Fruit fly (Drosophila melanogaster) whole organism, prepupa: ENCODE data around the gene milt.

Experiments
- Blimp-1 ChIP-seq: fragments of 200-800 bp; sonication (Bioruptor generic); optimal IDR thresholded peaks from 3 replicates; lab custom pipeline; 2017; ENCODE audit warnings: missing biosample characterization, missing genetic modification characterization, mild to moderate bottlenecking, moderate library complexity, missing genetic modification reagents
- CG10631 ChIP-seq: fragments of 200-800 bp; sonication (Bioruptor generic); optimal IDR thresholded peaks from 2 replicates; lab custom pipeline; 2016; ENCODE audit warnings: missing biosample characterization, missing genetic modification characterization
- CG11762 ChIP-seq: fragments of 200-800 bp; sonication (Bioruptor generic); optimal IDR thresholded peaks from 3 replicates; lab custom pipeline; 2016; ENCODE audit warnings: missing biosample characterization, missing genetic modification characterization; ENCODE audit not compliant: insufficient read depth
- CG11902 ChIP-seq: fragments of 200-800 bp; sonication (Bioruptor generic); optimal IDR thresholded peaks from 3 replicates; lab custom pipeline; 2016; ENCODE audit warnings: missing biosample characterization, missing genetic modification characterization
- CG15336 ChIP-seq: fragments of 200-800 bp; sonication (Bioruptor generic); IDR thresholded peaks from 2 replicates; pipeline ENCODE4 v1.3.6; 2022; ENCODE audit warnings: missing biosample characterization, missing genetic modification characterization
- CG1621 ChIP-seq: fragments of 200-800 bp; sonication (Bioruptor generic); optimal IDR thresholded peaks from 3 replicates; lab custom pipeline; 2018; ENCODE audit warnings: missing biosample characterization, mild to moderate bottlenecking, missing genetic modification characterization
- CG3032 ChIP-seq: fragments of 200-800 bp; optimal IDR thresholded peaks from 2 replicates; lab custom pipeline; 2019; ENCODE audit warnings: missing biosample characterization, mild to moderate bottlenecking, missing genetic modification characterization, moderate library complexity
- CG31627 ChIP-seq: fragments of 200-800 bp; sonication (Bioruptor generic); optimal IDR thresholded peaks from 3 replicates; lab custom pipeline; 2016; ENCODE audit warnings: missing biosample characterization, missing genetic modification characterization
- CG32006 ChIP-seq: fragments of 200-800 bp; sonication (Bioruptor generic); optimal IDR thresholded peaks from 3 replicates; lab custom pipeline; 2017; ENCODE audit warnings: missing biosample characterization, mild to moderate bottlenecking, missing genetic modification characterization
- CG34406 ChIP-seq: fragments of 200-800 bp; sonication (Bioruptor generic); optimal IDR thresholded peaks from 3 replicates; lab custom pipeline; 2016; ENCODE audit warnings: missing biosample characterization, missing genetic modification characterization
- CG4318 ChIP-seq: fragments of 200-800 bp; sonication (Bioruptor generic); optimal IDR thresholded peaks from 3 replicates; lab custom pipeline; 2017; ENCODE audit warnings: missing biosample characterization, mild to moderate bottlenecking, missing genetic modification characterization
- CG6163 ChIP-seq: fragments of 200-800 bp; sonication (Bioruptor generic); IDR thresholded peaks from 3 replicates; pipeline ENCODE4 v1.3.6; 2022; ENCODE audit warnings: missing biosample characterization, missing genetic modification characterization
- CG6276 ChIP-seq: fragments of 200-800 bp; sonication (Bioruptor generic); optimal IDR thresholded peaks from 2 replicates; lab custom pipeline; 2017; ENCODE audit warnings: missing biosample characterization, mild to moderate bottlenecking, missing genetic modification characterization
- CG6792 ChIP-seq: fragments of 200-800 bp; sonication (Bioruptor generic); optimal IDR thresholded peaks from 3 replicates; lab custom pipeline; 2016; ENCODE audit warnings: missing biosample characterization, missing genetic modification characterization
- CG6808 ChIP-seq: fragments of 200-800 bp; sonication (Bioruptor generic); optimal IDR thresholded peaks from 3 replicates; lab custom pipeline; 2017; ENCODE audit warnings: missing biosample characterization, missing genetic modification characterization, mild to moderate bottlenecking, moderate library complexity, missing genetic modification reagents
- CG6854 ChIP-seq: fragments of 200-800 bp; sonication (Bioruptor generic); optimal IDR thresholded peaks from 2 replicates; lab custom pipeline; 2017; ENCODE audit warnings: missing biosample characterization, mild to moderate bottlenecking, missing genetic modification characterization
- CG7368 ChIP-seq: fragments of 200-800 bp; sonication (Bioruptor generic); optimal IDR thresholded peaks from 3 replicates; lab custom pipeline; 2016; ENCODE audit warnings: missing biosample characterization, missing genetic modification characterization
- CG8119 ChIP-seq: fragments of 200-800 bp; sonication (Bioruptor generic); IDR thresholded peaks from 3 replicates; pipeline ENCODE4 v1.3.6; 2022; ENCODE audit warnings: missing biosample characterization, missing genetic modification characterization
- CG8319 ChIP-seq: fragments of 200-800 bp; sonication (Bioruptor generic); optimal IDR thresholded peaks from 3 replicates; lab custom pipeline; 2016; ENCODE audit warnings: missing biosample characterization, missing genetic modification characterization
- CG8632 ChIP-seq: fragments of 200-800 bp; sonication (Bioruptor generic); optimal IDR thresholded peaks from 3 replicates; lab custom pipeline; 2016; ENCODE audit warnings: missing biosample characterization, missing genetic modification characterization
- CG9139 ChIP-seq: fragments of 200-800 bp; sonication (Bioruptor generic); optimal IDR thresholded peaks from 3 replicates; lab custom pipeline; 2017; ENCODE audit warnings: missing biosample characterization, mild to moderate bottlenecking, missing genetic modification characterization
- Eip75B ChIP-seq: fragments of 200-800 bp; sonication (Bioruptor generic); optimal IDR thresholded peaks from 3 replicates; lab custom pipeline; 2016; ENCODE audit warnings: missing biosample characterization, missing genetic modification characterization
- Eip78C ChIP-seq: fragments of 200-800 bp; sonication (Bioruptor generic); peaks from one replicate; lab custom pipeline; 2016; ENCODE audit warnings: missing biosample characterization, missing genetic modification characterization
- Eip93F ChIP-seq: fragments of 200-800 bp; sonication (Bioruptor generic); optimal IDR thresholded peaks from 2 replicates; lab custom pipeline; 2016; ENCODE audit warnings: missing biosample characterization, mild to moderate bottlenecking, missing genetic modification characterization
- Ets96B ChIP-seq: fragments of 200-800 bp; optimal IDR thresholded peaks from 2 replicates; lab custom pipeline; 2019; ENCODE audit warnings: missing biosample characterization, mild to moderate bottlenecking, missing genetic modification characterization, moderate library complexity
- Hr38 ChIP-seq: sonication (Bioruptor generic); optimal IDR thresholded peaks from 2 replicates; lab custom pipeline; 2016; ENCODE audit warnings: missing biosample characterization, missing genetic modification characterization
- Lpt ChIP-seq: fragments of 200-800 bp; sonication (Bioruptor generic); optimal IDR thresholded peaks from 3 replicates; lab custom pipeline; 2016; ENCODE audit warnings: missing biosample characterization, missing genetic modification characterization
- OdsH ChIP-seq: fragments of 200-800 bp; sonication (Bioruptor generic); optimal IDR thresholded peaks from 3 replicates; lab custom pipeline; 2016; ENCODE audit warnings: missing biosample characterization, missing genetic modification characterization
- Smox ChIP-seq: fragments of 200-800 bp; sonication (Bioruptor generic); optimal IDR thresholded peaks from 3 replicates; lab custom pipeline; 2016; ENCODE audit warnings: missing biosample characterization, missing genetic modification characterization
- Sox102F ChIP-seq: fragments of 200-800 bp; sonication (Bioruptor generic); optimal IDR thresholded peaks from 2 replicates; lab custom pipeline; 2016; ENCODE audit warnings: missing biosample characterization, mild to moderate bottlenecking, missing genetic modification characterization
- Sox14 ChIP-seq: fragments of 200-800 bp; sonication (Bioruptor generic); optimal IDR thresholded peaks from 3 replicates; lab custom pipeline; 2016; ENCODE audit warnings: missing biosample characterization, missing genetic modification characterization
- Sox15 ChIP-seq: fragments of 200-800 bp; sonication (Bioruptor generic); optimal IDR thresholded peaks from 3 replicates; lab custom pipeline; 2016; ENCODE audit warnings: missing biosample characterization, missing genetic modification characterization
- achi ChIP-seq: fragments of 200-800 bp; sonication (Bioruptor generic); optimal IDR thresholded peaks from 3 replicates; lab custom pipeline; 2016; ENCODE audit warnings: missing biosample characterization, missing genetic modification characterization
- acj6 ChIP-seq: fragments of 200-800 bp; sonication (Bioruptor generic); optimal IDR thresholded peaks from 3 replicates; lab custom pipeline; 2016; ENCODE audit warnings: missing biosample characterization, missing genetic modification characterization
- cyc ChIP-seq: fragments of 200-800 bp; sonication (Bioruptor generic); optimal IDR thresholded peaks from 3 replicates; lab custom pipeline; 2016; ENCODE audit warnings: missing biosample characterization, missing genetic modification characterization
- dac ChIP-seq: fragments of 200-800 bp; sonication (Bioruptor generic); optimal IDR thresholded peaks from 2 replicates; lab custom pipeline; 2017; ENCODE audit warnings: missing biosample characterization, mild to moderate bottlenecking, missing genetic modification characterization
- eg ChIP-seq: fragments of 200-800 bp; sonication (Bioruptor generic); IDR thresholded peaks from 3 replicates; pipeline ENCODE4 v1.3.6; 2022; ENCODE audit warnings: missing biosample characterization, missing genetic modification characterization
- fd59A ChIP-seq: fragments of 200-800 bp; sonication (Bioruptor generic); optimal IDR thresholded peaks from 2 replicates; lab custom pipeline; 2017; ENCODE audit warnings: missing biosample characterization, mild to moderate bottlenecking, missing genetic modification characterization, missing genetic modification reagents
- fkh ChIP-seq: fragments of 200-800 bp; sonication (Bioruptor generic); optimal IDR thresholded peaks from 3 replicates; lab custom pipeline; 2017; ENCODE audit warnings: missing biosample characterization, mild to moderate bottlenecking, missing genetic modification characterization, moderate library complexity
- lz ChIP-seq: fragments of 200-800 bp; sonication (Bioruptor generic); optimal IDR thresholded peaks from 3 replicates; lab custom pipeline; 2016; ENCODE audit warnings: missing biosample characterization, missing genetic modification characterization
- net ChIP-seq: fragments of 200-800 bp; sonication (Bioruptor generic); optimal IDR thresholded peaks from 3 replicates; lab custom pipeline; 2016; ENCODE audit warnings: missing biosample characterization, missing genetic modification characterization
- pdm3 ChIP-seq: fragments of 200-800 bp; sonication (Bioruptor generic); optimal IDR thresholded peaks from 3 replicates; lab custom pipeline; 2016; ENCODE audit warnings: missing biosample characterization, missing genetic modification characterization
- salr ChIP-seq, 2 experiments: fragments of 200-800 bp; sonication (Bioruptor generic); optimal IDR thresholded peaks; 3 replicates each; lab custom pipeline; 2016 to 2018; ENCODE audit warnings: missing biosample characterization in 2 of 2, missing genetic modification characterization in 2 of 2, mild to moderate bottlenecking in 1 of 2
- spab ChIP-seq: fragments of 200-800 bp; sonication (Bioruptor generic); optimal IDR thresholded peaks from 2 replicates; lab custom pipeline; 2017; ENCODE audit warnings: missing biosample characterization, mild to moderate bottlenecking, missing genetic modification characterization, missing genetic modification reagents
- ss ChIP-seq, 2 experiments: fragments of 200-800 bp; sonication (Bioruptor generic); optimal IDR thresholded peaks; 2 replicates in 1 of 2; 3 replicates in 1 of 2; lab custom pipeline; 2017 to 2018; ENCODE audit warnings: mild to moderate bottlenecking in 2 of 2, missing biosample characterization in 2 of 2, missing genetic modification characterization in 2 of 2, moderate library complexity in 1 of 2
- svp ChIP-seq: fragments of 200-800 bp; sonication (Bioruptor generic); peaks from one replicate; lab custom pipeline; 2016; ENCODE audit warnings: missing biosample characterization, missing genetic modification characterization
- topi ChIP-seq: fragments of 200-800 bp; sonication (Bioruptor generic); optimal IDR thresholded peaks from 3 replicates; lab custom pipeline; 2016; ENCODE audit warnings: missing biosample characterization, missing genetic modification characterization
- vri ChIP-seq: fragments of 200-800 bp; sonication (Bioruptor generic); optimal IDR thresholded peaks from 3 replicates; lab custom pipeline; 2016; ENCODE audit warnings: missing biosample characterization, mild to moderate bottlenecking, missing genetic modification characterization

Gene milt

DNA sequence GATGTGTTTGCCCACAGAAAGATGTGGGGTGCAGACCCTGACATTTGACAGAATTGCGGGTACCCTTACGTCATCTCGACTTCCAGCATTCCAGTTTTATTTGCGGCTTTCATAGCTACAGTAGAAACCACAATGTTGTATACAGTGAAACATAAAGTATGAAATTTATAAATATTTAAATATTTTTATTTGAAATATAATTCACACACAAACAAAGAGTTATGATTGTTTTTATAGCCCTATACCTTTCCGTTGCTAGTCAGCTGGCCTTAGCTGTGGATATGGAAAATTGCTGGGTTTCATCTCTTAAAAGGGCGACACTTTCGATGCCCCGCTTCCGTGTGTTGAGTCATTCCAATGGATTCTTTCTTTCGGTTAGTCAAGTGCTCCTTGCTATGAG lies 53.3 kb downstream of the milt start (continued):
- TF ChIP-seq CG8319 (GFP tag; lab: Kevin White, UChicago) (no peak), CG34406 (GFP tag; lab: Kevin White, UChicago) (peak; percentile 52), CG31627 (GFP tag; lab: Kevin White, UChicago) (peak; percentile 20), net (GFP tag; lab: Kevin White, UChicago) (peak; percentile 4), topi (peak; percentile 7), CG1621 (tag; lab: Kevin White, UChicago) (peak; percentile 14), eg (GFP tag; lab: Robert Waterston, UW) (peak; percentile 42; the same call in 1 of the 3 replicates), Eip93F (no peak), CG15336 (GFP tag; lab: Robert Waterston, UW) (peak; percentile 21; the same call in 1 of the 2 replicates), OdsH (GFP tag; lab: Kevin White, UChicago) (peak; percentile 41), CG11902 (GFP tag; lab: Kevin White, UChicago) (peak; percentile 3), dac (no peak), CG8119 (GFP tag; lab: Robert Waterston, UW) (peak; percentile 42; the same call in 1 of the 3 replicates), svp (GFP tag; lab: Kevin White, UChicago) (peak; percentile 66), spab (GFP tag; lab: Kevin White, UChicago) (no peak), fd59A (GFP tag; lab: Kevin White, UChicago) (no peak), cyc (peak; percentile 1), Sox14 (no peak), Blimp-1 (peak; percentile 7), pdm3 (GFP tag; lab: Kevin White, UChicago) (peak; percentile 33), CG6163 (GFP tag; lab: Robert Waterston, UW) (peak; percentile 70), Ets96B (peak; percentile 41)
- TF ChIP-seq, all 60 proteins: peak for 38

DNA sequence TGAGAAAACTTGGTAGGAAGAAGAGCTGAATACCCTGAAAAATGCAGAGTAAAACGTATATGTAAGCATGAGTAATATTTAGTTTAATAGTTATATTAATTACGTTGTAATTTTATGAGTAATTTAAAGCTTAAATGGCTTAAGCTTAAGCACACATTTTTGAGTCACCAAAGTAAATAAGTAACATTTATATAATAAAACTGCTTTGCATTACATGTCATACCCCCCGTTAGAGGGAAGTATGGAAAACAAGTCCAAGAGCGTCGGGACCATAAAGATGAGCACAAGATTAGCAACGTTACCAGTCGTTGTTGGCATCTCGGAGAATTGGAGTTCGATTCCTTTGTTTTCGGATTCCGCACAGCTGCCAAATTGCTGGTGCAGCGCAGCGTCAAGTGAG lies 56.7 kb downstream of the milt start:
- no peak for TF ChIP-seq vri (GFP tag; lab: Kevin White, UChicago)
- TF ChIP-seq Eip75B, result no peak
- TF ChIP-seq CG10631 (GFP tag; lab: Kevin White, UChicago), result peak; percentile 42
- TF ChIP-seq ss (GFP tag; optimal IDR thresholded peaks at IDR 0.05; lab: Kevin White, UChicago), result no peak
- peak; percentile 53 for TF ChIP-seq pdm3 (GFP tag; lab: Kevin White, UChicago)
- no peak for TF ChIP-seq CG6808 (GFP tag; lab: Kevin White, UChicago)
- TF ChIP-seq CG11902 (GFP tag; lab: Kevin White, UChicago), result no peak
- peak; percentile 28 for TF ChIP-seq CG8632 (GFP tag; lab: Kevin White, UChicago)
- TF ChIP-seq CG6276 (GFP tag; lab: Kevin White, UChicago), result no peak
- TF ChIP-seq CG6854, result no peak
- no peak for TF ChIP-seq Sox15 (GFP tag; lab: Kevin White, UChicago)
- TF ChIP-seq CG15336 (GFP tag; lab: Robert Waterston, UW), result peak; percentile 50; the same call in 1 of the 2 replicates
- peak; percentile 19 for TF ChIP-seq CG6792
- 0 out of 3 replicates have a peak, but pooled peaks have one; percentile 5 for TF ChIP-seq CG6163 (GFP tag; lab: Robert Waterston, UW)
- no peak for TF ChIP-seq Eip93F
- peak; percentile 32 for TF ChIP-seq achi
- peak; percentile 17 for TF ChIP-seq Sox14
- peak; percentile 23 for TF ChIP-seq net (GFP tag; lab: Kevin White, UChicago)
- TF ChIP-seq Ets96B, result no peak
- TF ChIP-seq svp (GFP tag; lab: Kevin White, UChicago), result peak; percentile 66
- peak; percentile 38 for TF ChIP-seq Sox102F (GFP tag; lab: Kevin White, UChicago)
- peak; percentile 19 for TF ChIP-seq CG32006 (GFP tag; lab: Kevin White, UChicago)
- TF ChIP-seq CG7368 (GFP tag; lab: Kevin White, UChicago), result no peak
- TF ChIP-seq CG11762, result no peak
- no peak for TF ChIP-seq CG4318 (GFP tag; lab: Kevin White, UChicago)
- TF ChIP-seq fkh (GFP tag; lab: Kevin White, UChicago), result no peak
- TF ChIP-seq CG3032 (tag; lab: Kevin White, UChicago), result no peak
- no peak for TF ChIP-seq CG9139
- TF ChIP-seq OdsH (GFP tag; lab: Kevin White, UChicago), result peak; percentile 50
- no peak for TF ChIP-seq Lpt
- TF ChIP-seq topi, result peak; percentile 43
- TF ChIP-seq Hr38, result no peak
- TF ChIP-seq Smox (GFP tag; lab: Kevin White, UChicago), result peak; percentile 52
- peak; percentile 24 for TF ChIP-seq fd59A (GFP tag; lab: Kevin White, UChicago)
- TF ChIP-seq salr (GFP tag; optimal IDR thresholded peaks at IDR 0.05; lab: Kevin White, UChicago), result peak in 1 of 2 experiments; percentile 31
- TF ChIP-seq CG31627 (GFP tag; lab: Kevin White, UChicago), result peak; percentile 16
- peak; percentile 71 for TF ChIP-seq Eip78C (GFP tag; lab: Kevin White, UChicago)
- peak; percentile 35 for TF ChIP-seq lz
- no peak for TF ChIP-seq dac
- TF ChIP-seq CG34406 (GFP tag; lab: Kevin White, UChicago), result peak; percentile 12
- TF ChIP-seq cyc, result no peak
- no peak for TF ChIP-seq acj6
